Worm (Caenorhabditis elegans) whole organism, L4 larva: ENCODE results near the gene R12C12.7.

Source experiments
- D1046.2 ChIP-seq: fragments of 200-800 bp; sonication (Bioruptor generic); IDR thresholded peaks from 2 replicates; pipeline ENCODE4 v1.3.6; 2022; ENCODE audit warnings: missing genetic modification characterization, missing compliant biosample characterization
- F26F4.8 ChIP-seq: fragments of 200-800 bp; sonication (Bioruptor generic); conservative IDR thresholded peaks from 2 replicates; pipeline ENCODE4 v1.3.6; 2022; ENCODE audit warnings: missing genetic modification characterization, missing compliant biosample characterization
- F37D6.2 ChIP-seq: sonication (generic microtip); optimal IDR thresholded peaks from 2 replicates; lab custom pipeline; 2016; ENCODE audit warnings: mild to moderate bottlenecking, missing genetic modification characterization, missing compliant biosample characterization
- Y105C5A.15 ChIP-seq: fragments of 200-800 bp; sonication (Bioruptor generic); IDR thresholded peaks from 2 replicates; pipeline ENCODE4 v1.3.6; 2022; ENCODE audit warnings: missing genetic modification characterization, missing compliant biosample characterization
- Y48G9A.11 ChIP-seq: fragments of 200-800 bp; sonication (Bioruptor generic); IDR thresholded peaks from 2 replicates; pipeline ENCODE4 v1.3.6; 2022; ENCODE audit warnings: missing genetic modification reagents, missing genetic modification characterization, missing compliant biosample characterization
- ZK337.2 ChIP-seq: fragments of 200-800 bp; sonication (Bioruptor generic); IDR thresholded peaks from 2 replicates; pipeline ENCODE4 v1.3.6; 2022; ENCODE audit warnings: missing genetic modification reagents, missing genetic modification characterization, missing compliant biosample characterization
- ZK546.5 ChIP-seq, 2 experiments: sonication (generic microtip); optimal IDR thresholded peaks; 2 replicates each; lab custom pipeline; 2017; ENCODE audit warnings: missing biosample characterization in 2 of 2, missing genetic modification characterization in 2 of 2
- aha-1 ChIP-seq: fragments of 150-350 bp; peaks from one replicate; lab custom pipeline; 2014; ENCODE audit warnings: missing biosample characterization, missing genetic modification characterization
- aly-2 ChIP-seq: sonication (generic microtip); optimal IDR thresholded peaks from 2 replicates; lab custom pipeline; 2018; ENCODE audit warnings: missing biosample characterization, missing genetic modification characterization
- attf-4 ChIP-seq: sonication (generic microtip); optimal IDR thresholded peaks from 3 replicates; lab custom pipeline; 2017; ENCODE audit warnings: missing biosample characterization, missing genetic modification characterization
- ceh-28 ChIP-seq: fragments of 150-350 bp; optimal IDR thresholded peaks from 2 replicates; lab custom pipeline; 2014; ENCODE audit warnings: missing biosample characterization, missing genetic modification reagents, missing genetic modification characterization
- ceh-44 ChIP-seq: fragments of 200-800 bp; sonication (Bioruptor generic); IDR thresholded peaks from 2 replicates; pipeline ENCODE4 v1.3.6; 2022; ENCODE audit warnings: missing genetic modification reagents, missing genetic modification characterization, missing compliant biosample characterization
- ces-1 ChIP-seq: fragments of 150-350 bp; sonication (generic microtip); optimal IDR thresholded peaks from 4 replicates; lab custom pipeline; 2014; ENCODE audit warnings: missing biosample characterization, missing genetic modification reagents, missing genetic modification characterization
- ctbp-1 ChIP-seq: fragments of 200-800 bp; sonication (Bioruptor generic); IDR thresholded peaks from 2 replicates; pipeline ENCODE4 v1.3.6; 2022; ENCODE audit warnings: missing genetic modification reagents, missing genetic modification characterization, missing compliant biosample characterization
- daf-12 ChIP-seq: fragments of 150-350 bp; optimal IDR thresholded peaks from 2 replicates; lab custom pipeline; 2014; ENCODE audit warnings: missing biosample characterization, missing genetic modification reagents, missing genetic modification characterization
- dmd-6 ChIP-seq: fragments of 200-800 bp; sonication (Bioruptor generic); IDR thresholded peaks from 2 replicates; pipeline ENCODE4 v1.3.6; 2022; ENCODE audit warnings: missing genetic modification reagents, missing genetic modification characterization, missing compliant biosample characterization
- dpl-1 ChIP-seq: fragments of 150-350 bp; optimal IDR thresholded peaks from 2 replicates; lab custom pipeline; 2014; ENCODE audit warnings: missing biosample characterization, missing genetic modification reagents, missing genetic modification characterization
- duxl-1 ChIP-seq: sonication (generic microtip); optimal IDR thresholded peaks from 2 replicates; lab custom pipeline; 2016; ENCODE audit warnings: mild to moderate bottlenecking, missing genetic modification characterization, moderate library complexity, missing compliant biosample characterization; ENCODE audit not compliant: poor library complexity
- egl-27 ChIP-seq: sonication (generic microtip); optimal IDR thresholded peaks from 3 replicates; lab custom pipeline; 2017; ENCODE audit warnings: missing biosample characterization, missing genetic modification reagents, missing genetic modification characterization
- egl-43 ChIP-seq: fragments of 200-800 bp; sonication (Bioruptor generic); IDR thresholded peaks from 2 replicates; pipeline ENCODE4 v1.3.6; 2022; ENCODE audit warnings: missing genetic modification reagents, missing genetic modification characterization, missing compliant biosample characterization
- fos-1 ChIP-seq: fragments of 150-350 bp; optimal IDR thresholded peaks from 2 replicates; lab custom pipeline; 2014; ENCODE audit warnings: missing biosample characterization, missing genetic modification characterization
- gei-8 ChIP-seq: fragments of 200-800 bp; sonication (Bioruptor generic); optimal IDR thresholded peaks from 2 replicates; lab custom pipeline; 2018; ENCODE audit warnings: mild to moderate bottlenecking, missing genetic modification characterization, missing compliant biosample characterization
- hif-1 ChIP-seq, 2 experiments: sonication (generic microtip); optimal IDR thresholded peaks; 2 replicates each; lab custom pipeline; 2016 to 2017; ENCODE audit warnings: missing compliant biosample characterization in 2 of 2, missing genetic modification characterization in 2 of 2, missing genetic modification reagents in 2 of 2, missing genotype in 2 of 2, mild to moderate bottlenecking in 1 of 2
- hlh-11 ChIP-seq: fragments of 200-800 bp; sonication (Bioruptor generic); optimal IDR thresholded peaks from 2 replicates; lab custom pipeline; 2018; ENCODE audit warnings: mild to moderate bottlenecking, missing genetic modification characterization, missing compliant biosample characterization
- hlh-30 ChIP-seq: sonication (generic microtip); optimal IDR thresholded peaks from 2 replicates; lab custom pipeline; 2017; ENCODE audit warnings: antibody characterized with exemption, mild to moderate bottlenecking, missing genetic modification characterization, missing compliant biosample characterization; ENCODE audit not compliant: insufficient read depth
- hmg-1.1 ChIP-seq: fragments of 200-800 bp; sonication (Bioruptor generic); IDR thresholded peaks from 2 replicates; pipeline ENCODE4 v1.3.6; 2022; ENCODE audit warnings: missing genetic modification reagents, missing genetic modification characterization, missing compliant biosample characterization
- jun-1 ChIP-seq: fragments of 150-350 bp; optimal IDR thresholded peaks from 2 replicates; lab custom pipeline; 2014; ENCODE audit warnings: missing biosample characterization, missing genetic modification reagents, missing genetic modification characterization
- lin-15B ChIP-seq: fragments of 150-350 bp; sonication (generic microtip); optimal IDR thresholded peaks from 3 replicates; lab custom pipeline; 2014; ENCODE audit warnings: missing biosample characterization, missing genetic modification characterization
- lin-29 ChIP-seq: fragments of 200-800 bp; sonication (Bioruptor generic); IDR thresholded peaks from 2 replicates; pipeline ENCODE4 v1.3.6; 2022; ENCODE audit warnings: missing genetic modification reagents, missing genetic modification characterization, missing compliant biosample characterization
- lin-39 ChIP-seq: fragments of 150-350 bp; optimal IDR thresholded peaks from 2 replicates; lab custom pipeline; 2014; ENCODE audit warnings: missing biosample characterization, missing genetic modification reagents, missing genetic modification characterization
- lir-3 ChIP-seq: sonication (generic microtip); optimal IDR thresholded peaks from 2 replicates; lab custom pipeline; 2016; ENCODE audit warnings: mild to moderate bottlenecking, missing genetic modification characterization, missing compliant biosample characterization
- lsy-2 ChIP-seq, 2 experiments: fragments of 150-350 bp in 1 of 2; sonication (generic microtip) in 1 of 2; optimal IDR thresholded peaks; 2 replicates each; lab custom pipeline; 2014 to 2017; ENCODE audit warnings: missing biosample characterization in 2 of 2, missing genetic modification characterization in 2 of 2
- madf-5 ChIP-seq, 2 experiments: fragments of 200-800 bp; sonication (Bioruptor generic); IDR thresholded peaks; 2 replicates each; pipeline ENCODE4 v1.3.6; 2022; ENCODE audit warnings: missing compliant biosample characterization in 2 of 2, missing genetic modification characterization in 2 of 2
- madf-9 ChIP-seq: fragments of 200-800 bp; sonication (Bioruptor generic); conservative IDR thresholded peaks from 2 replicates; pipeline ENCODE4 v1.3.6; 2022; ENCODE audit warnings: missing genetic modification reagents, missing genetic modification characterization, missing compliant biosample characterization
- mes-2 ChIP-seq: sonication (generic microtip); optimal IDR thresholded peaks from 2 replicates; lab custom pipeline; 2016; ENCODE audit warnings: missing genotype, mild to moderate bottlenecking, missing genetic modification characterization, missing compliant biosample characterization; ENCODE audit not compliant: poor library complexity, severe bottlenecking
- nhr-10 ChIP-seq: fragments of 150-350 bp; optimal IDR thresholded peaks from 2 replicates; lab custom pipeline; 2014; ENCODE audit warnings: missing biosample characterization, missing genetic modification characterization
- nhr-11 ChIP-seq: fragments of 150-350 bp; optimal IDR thresholded peaks from 2 replicates; lab custom pipeline; 2014; ENCODE audit warnings: missing biosample characterization, missing genetic modification characterization
- nhr-41 ChIP-seq: fragments of 200-800 bp; sonication (Bioruptor generic); IDR thresholded peaks from 2 replicates; pipeline ENCODE4 v1.3.6; 2022; ENCODE audit warnings: missing genetic modification reagents, missing genetic modification characterization, missing compliant biosample characterization
- nhr-48 ChIP-seq: sonication (generic microtip); optimal IDR thresholded peaks from 2 replicates; lab custom pipeline; 2016; ENCODE audit warnings: mild to moderate bottlenecking, missing genetic modification characterization, missing compliant biosample characterization
- pha-4 ChIP-seq, 2 experiments: fragments of 150-350 bp in 1 of 2; fragments of 200-800 bp in 1 of 2; sonication (Bioruptor generic) in 1 of 2; IDR thresholded peaks in 1 of 2; optimal IDR thresholded peaks in 1 of 2; 2 replicates each; pipeline versions ENCODE4 v1.3.6 to Lab custom; 2014 to 2022; ENCODE audit warnings: missing genetic modification characterization in 2 of 2, missing genetic modification reagents in 2 of 2, missing biosample characterization in 1 of 2, missing compliant biosample characterization in 1 of 2
- php-3 ChIP-seq: fragments of 200-800 bp; sonication (Bioruptor generic); IDR thresholded peaks from 2 replicates; pipeline ENCODE4 v1.3.6; 2022; ENCODE audit warnings: missing genetic modification reagents, missing genetic modification characterization, missing compliant biosample characterization
- pqm-1 ChIP-seq: sonication (generic microtip); optimal IDR thresholded peaks from 2 replicates; lab custom pipeline; 2017; ENCODE audit warnings: missing biosample characterization, missing genetic modification characterization
- saeg-2 ChIP-seq: fragments of 200-800 bp; sonication (Bioruptor generic); IDR thresholded peaks from 2 replicates; pipeline ENCODE4 v1.3.6; 2022; ENCODE audit warnings: missing genetic modification reagents, missing genetic modification characterization, missing compliant biosample characterization
- sdz-12 ChIP-seq: fragments of 200-800 bp; sonication (Bioruptor generic); optimal IDR thresholded peaks from 2 replicates; lab custom pipeline; 2018; ENCODE audit warnings: mild to moderate bottlenecking, missing genetic modification characterization, missing compliant biosample characterization
- set-16 ChIP-seq: fragments of 200-800 bp; sonication (Bioruptor generic); IDR thresholded peaks from 2 replicates; pipeline ENCODE4 v1.3.6; 2022; ENCODE audit warnings: missing genetic modification reagents, missing genetic modification characterization, missing compliant biosample characterization
- spr-1 ChIP-seq: sonication (generic microtip); optimal IDR thresholded peaks from 2 replicates; lab custom pipeline; 2016; ENCODE audit warnings: mild to moderate bottlenecking, missing genetic modification characterization, missing compliant biosample characterization
- tra-1 ChIP-seq: fragments of 200-800 bp; sonication (Bioruptor generic); IDR thresholded peaks from 2 replicates; pipeline ENCODE4 v1.3.6; 2022; ENCODE audit warnings: missing genetic modification reagents, missing genetic modification characterization, missing compliant biosample characterization
- unc-130 ChIP-seq: sonication (generic microtip); optimal IDR thresholded peaks from 2 replicates; lab custom pipeline; 2016; ENCODE audit warnings: missing genetic modification reagents, missing genetic modification characterization, missing compliant biosample characterization
- vab-7 ChIP-seq: fragments of 200-800 bp; sonication (Bioruptor generic); IDR thresholded peaks from 2 replicates; pipeline ENCODE4 v1.3.6; 2022; ENCODE audit warnings: missing genetic modification reagents, missing genetic modification characterization, missing compliant biosample characterization
- zag-1 ChIP-seq: fragments of 150-350 bp; optimal IDR thresholded peaks from 2 replicates; lab custom pipeline; 2014; ENCODE audit warnings: missing biosample characterization, missing genetic modification characterization
- zfp-3 ChIP-seq: fragments of 200-800 bp; sonication (Bioruptor generic); conservative IDR thresholded peaks from 2 replicates; pipeline ENCODE4 v1.3.6; 2022; ENCODE audit warnings: missing genetic modification reagents, missing genetic modification characterization, missing compliant biosample characterization

The R12C12.7 gene

ce11 chrII:6026646-6027045 is 29.1 kb downstream of the R12C12.7 start (continued):
- TF ChIP-seq set-16 (no peak), ZK546.5 (tag; optimal IDR thresholded peaks at IDR 0.05; lab: Kevin White, UChicago) (no peak), zfp-3 (GFP tag; lab: Robert Waterston, UW) (no peak), ces-1 (GFP tag; lab: Kevin White, UChicago) (no peak), sdz-12 (GFP tag; lab: Kevin White, UChicago) (no peak), egl-27 (tag; lab: Kevin White, UChicago) (no peak), daf-12 (tag; lab: Kevin White, UChicago) (no peak), jun-1 (tag; lab: Kevin White, UChicago) (peak; percentile 4), hif-1 (tag; optimal IDR thresholded peaks at IDR 0.05; lab: Kevin White, UChicago) (peak in 1 of 2 experiments; percentile 10), vab-7 (GFP tag; lab: Robert Waterston, UW) (no peak), hlh-11 (tag; lab: Kevin White, UChicago) (peak; percentile 92), duxl-1 (tag; lab: Kevin White, UChicago) (no peak), unc-130 (GFP tag; lab: Kevin White, UChicago) (no peak), lin-15B (tag; lab: Kevin White, UChicago) (no peak), lin-39 (tag; lab: Kevin White, UChicago) (no peak), hmg-1.1 (GFP tag; lab: Robert Waterston, UW) (no peak), D1046.2 (GFP tag; lab: Robert Waterston, UW) (no peak), madf-5 (GFP tag; IDR thresholded peaks at IDR 0.05; lab: Robert Waterston, UW) (no peak), php-3 (no peak; the same call in 1 of the 2 replicates), dmd-6 (GFP tag; lab: Robert Waterston, UW) (peak; percentile 94; the same call in 1 of the 2 replicates), aly-2 (tag; lab: Kevin White, UChicago) (no peak), mes-2 (tag; lab: Kevin White, UChicago) (no peak), lin-29 (GFP tag; lab: Robert Waterston, UW) (no peak), Y105C5A.15 (no peak), nhr-41 (peak; percentile 60; the same call in 1 of the 2 replicates), Y48G9A.11 (GFP tag; lab: Robert Waterston, UW) (no peak), lir-3 (tag; lab: Kevin White, UChicago) (no peak), pha-4 (GFP tag; IDR thresholded peaks at IDR 0.05; lab: Robert Waterston, UW) (peak; percentile 46; the same call in 1 of the 2 replicates), pha-4 (tag; optimal IDR thresholded peaks at IDR 0.05; lab: Kevin White, UChicago) (no peak), spr-1 (tag; lab: Kevin White, UChicago) (no peak), pqm-1 (tag; lab: Kevin White, UChicago) (peak; percentile 100), gei-8 (GFP tag; lab: Kevin White, UChicago) (no peak), zag-1 (tag; lab: Kevin White, UChicago) (no peak), F37D6.2 (tag; lab: Kevin White, UChicago) (no peak), saeg-2 (no peak), fos-1 (tag; lab: Kevin White, UChicago) (no peak), aha-1 (tag; lab: Kevin White, UChicago) (peak; percentile 74), ctbp-1 (GFP tag; lab: Robert Waterston, UW) (no peak), dpl-1 (GFP tag; lab: Kevin White, UChicago) (no peak), nhr-48 (peak; percentile 66), nhr-11 (no peak), egl-43 (GFP tag; lab: Robert Waterston, UW) (no peak), attf-4 (tag; lab: Kevin White, UChicago) (no peak), ceh-28 (tag; lab: Kevin White, UChicago) (no peak), ZK337.2 (GFP tag; lab: Robert Waterston, UW) (no peak), ceh-44 (GFP tag; lab: Robert Waterston, UW) (no peak), nhr-10 (tag; lab: Kevin White, UChicago) (no peak), lsy-2 (tag; optimal IDR thresholded peaks at IDR 0.05; lab: Kevin White, UChicago) (peak in 1 of 2 experiments; percentile 62), madf-9 (GFP tag; lab: Robert Waterston, UW) (no peak), tra-1 (peak; percentile 93), F26F4.8 (no peak), hlh-30 (peak; percentile 53)
